Worm (Caenorhabditis elegans): ENCODE measurements around the gene C54C6.11.

C54C6.11 gene

ce11 chrIII:3573281-3573680 lies 25.2 kb downstream of the C54C6.11 start, which contains the start of gene nhr-6:
nhr-6 (plus strand) TSS chrIII:3573581.
- TF ChIP-seq cnd-1 (tag; optimal IDR thresholded peaks at IDR 0.05) (no peak), sem-2 (GFP tag; optimal IDR thresholded peaks at IDR 0.05) (no peak), bed-3 (GFP tag; optimal IDR thresholded peaks at IDR 0.05) (no peak)

- no peak for TF ChIP-seq lin-13 (tag; optimal IDR thresholded peaks at IDR 0.05)
- no peak for TF ChIP-seq ztf-11 (tag; optimal IDR thresholded peaks at IDR 0.05)
- no peak for TF ChIP-seq ham-2 (GFP tag; optimal IDR thresholded peaks at IDR 0.05)
- TF ChIP-seq nhr-237 (tag; optimal IDR thresholded peaks at IDR 0.05) = no peak
- no peak for TF ChIP-seq elt-1 (tag; optimal IDR thresholded peaks at IDR 0.05; ENCODE audit: borderline replicate concordance, insufficient read depth)
- no peak for TF ChIP-seq ceh-83 (GFP tag; optimal IDR thresholded peaks at IDR 0.05)
Measured at ce11 chrIII:3581636-3582035, 33.5 kb downstream of the C54C6.11 start, which contains the start of gene C48D5.3. C48D5.3 (minus strand) TSS chrIII:3581736.

ce11 chrIII:3583341-3583740 lies 35.2 kb downstream of the C54C6.11 start:
- TF ChIP-seq sptf-1 (tag; optimal IDR thresholded peaks at IDR 0.05) (no peak), unc-39 (tag; optimal IDR thresholded peaks at IDR 0.05) (no peak), lin-32 (GFP tag; optimal IDR thresholded peaks at IDR 0.05) (no peak), pha-4 (tag; optimal IDR thresholded peaks at IDR 0.05) (no peak), hlh-1 (tag; optimal IDR thresholded peaks at IDR 0.05) (no peak), zip-8 (tag; optimal IDR thresholded peaks at IDR 0.05) (no peak), ceh-43 (GFP tag; optimal IDR thresholded peaks at IDR 0.05) (no peak), ham-2 (GFP tag; optimal IDR thresholded peaks at IDR 0.05) (peak; percentile 3), nhr-76 (tag; optimal IDR thresholded peaks at IDR 0.05) (no peak), lsy-2 (tag; optimal IDR thresholded peaks at IDR 0.05) (peak; percentile 4), nhr-2 (tag; optimal IDR thresholded peaks at IDR 0.05) (peak; percentile 51), M03D4.4 (tag; optimal IDR thresholded peaks at IDR 0.05) (no peak), ces-1 (GFP tag; optimal IDR thresholded peaks at IDR 0.05) (peak; percentile 38), unc-62 (GFP tag; optimal IDR thresholded peaks at IDR 0.05) (peak; percentile 23), cnd-1 (tag; optimal IDR thresholded peaks at IDR 0.05) (no peak), ztf-11 (tag; optimal IDR thresholded peaks at IDR 0.05) (no peak), unc-120 (tag; optimal IDR thresholded peaks at IDR 0.05; ENCODE audit: poor library complexity, severe bottlenecking) (peak; percentile 82), mab-5 (tag; optimal IDR thresholded peaks at IDR 0.05) (no peak), mls-2 (tag; optimal IDR thresholded peaks at IDR 0.05) (peak; percentile 45)

- TF ChIP-seq zip-8 (tag; optimal IDR thresholded peaks at IDR 0.05) = no peak
- TF ChIP-seq nhr-76 (tag; optimal IDR thresholded peaks at IDR 0.05) = no peak
- peak; percentile 88 for TF ChIP-seq ces-1 (GFP tag; optimal IDR thresholded peaks at IDR 0.05)
Measured at ce11 chrIII:3588183-3588582, 40.1 kb downstream of the C54C6.11 start.

- TF ChIP-seq ces-1 (GFP tag; optimal IDR thresholded peaks at IDR 0.05) = peak; percentile 50
- no peak for TF ChIP-seq nhr-28 (tag; optimal IDR thresholded peaks at IDR 0.05)
Measured at ce11 chrIII:3590365-3590764, 42.2 kb downstream of the C54C6.11 start, which contains the start of gene ptp-1. ptp-1 (plus strand) TSS chrIII:3590722.

- TF ChIP-seq nhr-76 (tag; optimal IDR thresholded peaks at IDR 0.05) (no peak), nhr-237 (tag; optimal IDR thresholded peaks at IDR 0.05) (no peak), ceh-43 (GFP tag; optimal IDR thresholded peaks at IDR 0.05) (no peak), zip-8 (tag; optimal IDR thresholded peaks at IDR 0.05) (no peak), mls-2 (tag; optimal IDR thresholded peaks at IDR 0.05) (no peak), mab-5 (tag; optimal IDR thresholded peaks at IDR 0.05) (no peak)
Measured at ce11 chrIII:3594681-3595080, 46.6 kb downstream of the C54C6.11 start.

Data from whole organism, mixed stage, embryonic.